Fruit fly (Drosophila melanogaster) whole organism, pupa: ENCODE measurements around the gene Prx2.

Experiments
- CG14655 ChIP-seq: fragments of 200-800 bp; sonication (Bioruptor generic); optimal IDR thresholded peaks from 3 replicates; lab custom pipeline; 2017; ENCODE audit warnings: mild to moderate bottlenecking, missing biosample characterization, missing genetic modification reagents, missing genetic modification characterization
- CG34367 ChIP-seq: fragments of 200-800 bp; sonication (Bioruptor generic); optimal IDR thresholded peaks from 2 replicates; lab custom pipeline; 2018; ENCODE audit warnings: missing biosample characterization, mild to moderate bottlenecking, missing genetic modification characterization

- TF ChIP-seq CG34367 (tag; lab: Kevin White, UChicago), result no peak
- no peak for TF ChIP-seq CG14655 (GFP tag; lab: Kevin White, UChicago)
Observed at dm6 chrX:13281244-13281877, 48.3 kb upstream of the Prx2 start.
